Fruit fly (Drosophila melanogaster) S2 (cell line): ENCODE results near the gene trc.

Experiments
- CG8478 ChIP-seq: fragments of >200 bp; optimal IDR thresholded peaks from 2 replicates; lab custom pipeline; 2018
- CTCF ChIP-seq, 2 experiments: fragments of >200 bp; optimal IDR thresholded peaks; 2 replicates each; lab custom pipeline; 2018

DNA sequence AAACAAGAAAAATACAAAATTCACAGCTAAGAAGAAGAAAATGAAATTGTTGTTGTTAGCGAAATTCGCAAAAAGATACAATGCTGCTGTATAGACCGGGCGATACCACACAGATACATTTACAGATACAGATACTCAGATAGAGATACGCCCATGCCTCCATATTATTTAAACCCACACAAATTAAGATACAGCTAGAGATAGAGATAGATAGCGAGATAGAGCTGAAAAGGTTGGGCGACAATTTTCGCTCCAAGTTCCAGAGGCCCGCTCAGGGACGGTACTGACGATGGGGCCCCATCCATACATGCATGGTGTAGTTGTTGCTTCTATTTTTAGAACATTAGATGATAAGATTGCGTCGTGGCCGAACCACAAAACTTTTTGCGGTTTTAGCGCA, 46.5 kb downstream of the trc start:
- TF ChIP-seq CTCF (optimal IDR thresholded peaks at IDR 0.05; lab: Kevin White, UChicago) (no peak), CG8478 (lab: Kevin White, UChicago) (no peak)
